Fruit fly (Drosophila melanogaster): ENCODE data around the gene kmg.

The kmg gene

dm6 chr2L:13205256-13205655 is 44.9 kb downstream of the kmg start:
- TF ChIP-seq aop (GFP tag; IDR thresholded peaks at IDR 0.05) (no peak), HLHmδ (GFP tag; optimal IDR thresholded peaks at IDR 0.05) (peak; percentile 84), CG6813 (GFP tag; optimal IDR thresholded peaks at IDR 0.05) (peak; percentile 57), CG13624 (GFP tag; optimal IDR thresholded peaks at IDR 0.05) (peak; percentile 23), gsb-n (tag; optimal IDR thresholded peaks at IDR 0.05) (no peak), CG4404 (GFP tag; IDR thresholded peaks at IDR 0.05) (no peak), CG2202 (tag; optimal IDR thresholded peaks at IDR 0.05) (peak; percentile 3), CG34422 (GFP tag; IDR thresholded peaks at IDR 0.05) (peak; percentile 70; the same call in 1 of the 3 replicates), CG11723 (GFP tag; optimal IDR thresholded peaks at IDR 0.05) (peak; percentile 30), otp (GFP tag; IDR thresholded peaks at IDR 0.05) (peak; percentile 60; the same call in 1 of the 3 replicates), CG8924 (tag; optimal IDR thresholded peaks at IDR 0.05) (peak; percentile 23), CG9876 (GFP tag; optimal IDR thresholded peaks at IDR 0.05) (peak; percentile 62), CG2678 (tag; optimal IDR thresholded peaks at IDR 0.05) (peak; percentile 31), Side (GFP tag; optimal IDR thresholded peaks at IDR 0.05) (peak; percentile 27), Atf3 (GFP tag; optimal IDR thresholded peaks at IDR 0.05) (peak; percentile 44), Meics (GFP tag; optimal IDR thresholded peaks at IDR 0.05) (no peak), kni (GFP tag; optimal IDR thresholded peaks at IDR 0.05) (peak; percentile 83), CG11247 (GFP tag; IDR thresholded peaks at IDR 0.05) (no peak), CG17385 (GFP tag; optimal IDR thresholded peaks at IDR 0.05) (peak; percentile 30), CG17829 (tag; optimal IDR thresholded peaks at IDR 0.05) (peak; percentile 4), abd-A (tag; optimal IDR thresholded peaks at IDR 0.05) (peak; percentile 64), chinmo (GFP tag; IDR thresholded peaks at IDR 0.05; ENCODE audit: partially characterized antibody) (peak; percentile 82; the same call in 1 of the 4 replicates), CG7987 (GFP tag; optimal IDR thresholded peaks at IDR 0.05) (peak; percentile 99), gce (GFP tag; IDR thresholded peaks at IDR 0.05) (peak; percentile 70; the same call in 2 of the 3 replicates), pho (GFP tag; optimal IDR thresholded peaks at IDR 0.05) (peak; percentile 64), Deaf1 (tag; optimal IDR thresholded peaks at IDR 0.05) (peak; percentile 44), sens (GFP tag) (peak; percentile 57), dm (GFP tag; optimal IDR thresholded peaks at IDR 0.05) (peak; percentile 8), salm (tag; optimal IDR thresholded peaks at IDR 0.05) (no peak), CG1832 (GFP tag; optimal IDR thresholded peaks at IDR 0.05) (no peak), bowl (GFP tag; IDR thresholded peaks at IDR 0.05) (0 out of 2 replicates have a peak, but pooled peaks have one; percentile 24), sim (GFP tag; IDR thresholded peaks at IDR 0.05) (no peak), lov (optimal IDR thresholded peaks at IDR 0.05) (no peak), lov (GFP tag; IDR thresholded peaks at IDR 0.05) (peak; percentile 66; the same call in 1 of the 3 replicates), CG15514 (GFP tag; optimal IDR thresholded peaks at IDR 0.05) (peak; percentile 52), CG5953 (GFP tag; IDR thresholded peaks at IDR 0.05) (0 out of 2 replicates have a peak, but pooled peaks have one; percentile 27), CG14965 (GFP tag; optimal IDR thresholded peaks at IDR 0.05; ENCODE audit: borderline replicate concordance) (no peak), pfk (GFP tag; optimal IDR thresholded peaks at IDR 0.05) (peak; percentile 56), CG10147 (GFP tag; optimal IDR thresholded peaks at IDR 0.05) (peak; percentile 3), CG13894 (tag; optimal IDR thresholded peaks at IDR 0.05) (peak; percentile 93), caup (GFP tag; optimal IDR thresholded peaks at IDR 0.05; ENCODE audit: severe bottlenecking) (peak; percentile 39), CG4328 (GFP tag; optimal IDR thresholded peaks at IDR 0.05) (peak; percentile 57), cwo (GFP tag; optimal IDR thresholded peaks at IDR 0.05) (peak; percentile 99), CG12942 (GFP tag; optimal IDR thresholded peaks at IDR 0.05) (no peak), CG15011 (GFP tag; optimal IDR thresholded peaks at IDR 0.05) (no peak), kah (GFP tag; optimal IDR thresholded peaks at IDR 0.05) (peak; percentile 26), nerfin-2 (GFP tag; IDR thresholded peaks at IDR 0.05; ENCODE audit: partially characterized antibody) (no peak), scrt (GFP tag; optimal IDR thresholded peaks at IDR 0.05) (peak; percentile 44), Dbx (GFP tag; IDR thresholded peaks at IDR 0.05) (peak; percentile 58; the same call in 1 of the 3 replicates), Atf6 (GFP tag; IDR thresholded peaks at IDR 0.05) (peak; percentile 45; the same call in 1 of the 2 replicates)

Data from whole organism, embryonic.